Fruit fly (Drosophila melanogaster) whole organism, embryonic: ENCODE data around the gene CG45428.
A peak's percentile ranks its signal among the peaks of the same experiment; 100 is the strongest.

Experiments used
- Atf6 ChIP-seq: fragments of 200-800 bp; sonication (Bioruptor generic); IDR thresholded peaks from 2 replicates; pipeline ENCODE4 v1.3.6; 2022; ENCODE audit warnings: missing biosample characterization, missing genetic modification characterization
- CG10267 ChIP-seq: fragments of 200-800 bp; sonication (Bioruptor generic); optimal IDR thresholded peaks from 2 replicates; lab custom pipeline; 2018; ENCODE audit warnings: missing biosample characterization, mild to moderate bottlenecking, missing genetic modification characterization, moderate library complexity
- CG11085 ChIP-seq: fragments of 200-800 bp; sonication (Bioruptor generic); IDR thresholded peaks from 2 replicates; pipeline ENCODE4 v1.3.6; 2022; ENCODE audit warnings: missing biosample characterization, missing genetic modification characterization
- CG12744 ChIP-seq: fragments of 200-800 bp; sonication (Bioruptor generic); optimal IDR thresholded peaks from 2 replicates; lab custom pipeline; 2016; ENCODE audit warnings: missing biosample characterization, missing genetic modification characterization
- CG14441 ChIP-seq: fragments of 200-800 bp; sonication (Bioruptor generic); IDR thresholded peaks from 2 replicates; pipeline ENCODE4 v1.3.6; 2022; ENCODE audit warnings: missing biosample characterization, missing genetic modification characterization
- CG14667 ChIP-seq: fragments of 200-800 bp; sonication (Bioruptor generic); IDR thresholded peaks from 2 replicates; pipeline ENCODE4 v1.3.6; 2022; ENCODE audit warnings: missing biosample characterization, missing genetic modification characterization
- CG1603 ChIP-seq: fragments of 200-800 bp; sonication (Bioruptor generic); optimal IDR thresholded peaks from 2 replicates; lab custom pipeline; 2019; ENCODE audit warnings: missing biosample characterization, mild to moderate bottlenecking, missing genetic modification characterization, moderate library complexity
- CG30403 ChIP-seq: fragments of 200-800 bp; sonication (Bioruptor generic); optimal IDR thresholded peaks from 3 replicates; lab custom pipeline; 2016; ENCODE audit warnings: missing biosample characterization, missing genetic modification characterization
- CG31388 ChIP-seq: fragments of 200-800 bp; sonication (Bioruptor generic); optimal IDR thresholded peaks from 2 replicates; lab custom pipeline; 2016; ENCODE audit warnings: missing biosample characterization, missing genetic modification characterization
- CG34376 ChIP-seq: fragments of 200-800 bp; sonication (Bioruptor generic); optimal IDR thresholded peaks from 2 replicates; lab custom pipeline; 2018; ENCODE audit warnings: missing biosample characterization, mild to moderate bottlenecking, missing genetic modification characterization
- CG4404 ChIP-seq: fragments of 200-800 bp; sonication (Bioruptor generic); IDR thresholded peaks from 2 replicates; pipeline ENCODE4 v1.3.6; 2022; ENCODE audit warnings: missing biosample characterization, missing genetic modification characterization
- CG7786 ChIP-seq: fragments of 200-800 bp; sonication (Bioruptor generic); optimal IDR thresholded peaks from 2 replicates; lab custom pipeline; 2016; ENCODE audit warnings: missing biosample characterization, missing genetic modification characterization
- CG8924 ChIP-seq: fragments of 200-800 bp; optimal IDR thresholded peaks from 3 replicates; lab custom pipeline; 2019; ENCODE audit warnings: missing biosample characterization, mild to moderate bottlenecking, missing genetic modification characterization, moderate library complexity
- Dek ChIP-seq: fragments of 200-800 bp; sonication (Bioruptor generic); optimal IDR thresholded peaks from 3 replicates; lab custom pipeline; 2019; ENCODE audit warnings: missing biosample characterization, mild to moderate bottlenecking, missing genetic modification characterization, moderate library complexity
- Dip2 ChIP-seq: fragments of 200-800 bp; sonication (Bioruptor generic); IDR thresholded peaks from 2 replicates; pipeline ENCODE4 v1.3.6; 2022; ENCODE audit warnings: missing biosample characterization, missing genetic modification characterization
- E2f1 ChIP-seq: fragments of 200-800 bp; sonication (Bioruptor generic); IDR thresholded peaks from 2 replicates; pipeline ENCODE4 v1.3.6; 2022; ENCODE audit warnings: missing biosample characterization, missing genetic modification characterization
- Gsc ChIP-seq: fragments of 200-800 bp; sonication (Bioruptor generic); IDR thresholded peaks from 2 replicates; pipeline ENCODE4 v1.3.6; 2022; ENCODE audit warnings: missing biosample characterization, missing genetic modification characterization
- HLH4C ChIP-seq: fragments of 200-800 bp; sonication (Bioruptor generic); IDR thresholded peaks from 3 replicates; pipeline ENCODE4 v1.3.6; 2022; ENCODE audit warnings: missing biosample characterization, missing genetic modification characterization; ENCODE audit not compliant: partially characterized antibody
- Lhr ChIP-seq: fragments of 200-800 bp; sonication (Bioruptor generic); optimal IDR thresholded peaks from 3 replicates; lab custom pipeline; 2017; ENCODE audit warnings: mild to moderate bottlenecking, missing biosample characterization, missing genetic modification reagents, missing genetic modification characterization
- MESR4 ChIP-seq: fragments of 200-800 bp; sonication (Bioruptor generic); optimal IDR thresholded peaks from 2 replicates; lab custom pipeline; 2018; ENCODE audit warnings: missing biosample characterization, mild to moderate bottlenecking, missing genetic modification characterization, moderate library complexity
- Med ChIP-seq: fragments of 200-800 bp; sonication (Bioruptor generic); peaks from one replicate; lab custom pipeline; 2016; ENCODE audit warnings: missing biosample characterization, missing genetic modification characterization, mild to moderate bottlenecking, inconsistent platforms, moderate library complexity
- NFAT ChIP-seq: fragments of 200-800 bp; sonication (Bioruptor generic); IDR thresholded peaks from 2 replicates; pipeline ENCODE4 v1.3.6; 2022; ENCODE audit warnings: missing biosample characterization, missing genetic modification characterization
- Neu2 ChIP-seq: fragments of 200-800 bp; sonication (Bioruptor generic); optimal IDR thresholded peaks from 3 replicates; lab custom pipeline; 2016; ENCODE audit warnings: missing biosample characterization, missing genetic modification characterization, borderline replicate concordance
- NfI ChIP-seq: fragments of 200-800 bp; sonication (Bioruptor generic); optimal IDR thresholded peaks from 3 replicates; lab custom pipeline; 2018; ENCODE audit warnings: missing biosample characterization, mild to moderate bottlenecking, missing genetic modification characterization, moderate library complexity
- Side ChIP-seq: fragments of 200-800 bp; sonication (Bioruptor generic); optimal IDR thresholded peaks from 2 replicates; lab custom pipeline; 2016; ENCODE audit warnings: missing biosample characterization, missing genetic modification characterization
- Six4 ChIP-seq: fragments of 200-800 bp; sonication (Bioruptor generic); optimal IDR thresholded peaks from 2 replicates; lab custom pipeline; 2016; ENCODE audit warnings: missing biosample characterization, missing genetic modification characterization
- ac ChIP-seq: fragments of 200-800 bp; sonication (Bioruptor generic); optimal IDR thresholded peaks from 3 replicates; lab custom pipeline; 2017; ENCODE audit warnings: missing biosample characterization, mild to moderate bottlenecking, missing genetic modification characterization
- bsh ChIP-seq, 2 experiments: fragments of 200-800 bp; sonication (Bioruptor generic); optimal IDR thresholded peaks; 2 replicates each; lab custom pipeline; 2017 to 2018; ENCODE audit warnings: mild to moderate bottlenecking in 2 of 2, missing biosample characterization in 2 of 2, missing genetic modification characterization in 2 of 2, moderate library complexity in 1 of 2
- btn ChIP-seq: fragments of 200-800 bp; sonication (Bioruptor generic); optimal IDR thresholded peaks from 2 replicates; lab custom pipeline; 2016; ENCODE audit warnings: missing biosample characterization, missing genetic modification characterization
- chinmo ChIP-seq: fragments of 200-800 bp; sonication (Bioruptor generic); IDR thresholded peaks from 4 replicates; pipeline ENCODE4 v1.3.6; 2022; ENCODE audit warnings: missing biosample characterization, missing genetic modification characterization; ENCODE audit not compliant: partially characterized antibody
- dmrt99B ChIP-seq: fragments of 200-800 bp; sonication (Bioruptor generic); optimal IDR thresholded peaks from 2 replicates; lab custom pipeline; 2018; ENCODE audit warnings: missing biosample characterization, mild to moderate bottlenecking, missing genetic modification characterization, moderate library complexity
- grn ChIP-seq: fragments of 200-800 bp; sonication (Bioruptor generic); optimal IDR thresholded peaks from 3 replicates; lab custom pipeline; 2017; ENCODE audit warnings: missing biosample characterization, missing genetic modification characterization
- gsb ChIP-seq: fragments of 200-800 bp; sonication (Bioruptor generic); IDR thresholded peaks from 2 replicates; pipeline ENCODE4 v1.3.6; 2022; ENCODE audit warnings: missing biosample characterization, missing genetic modification characterization
- lbe ChIP-seq: fragments of 200-800 bp; sonication (Bioruptor generic); optimal IDR thresholded peaks from 2 replicates; lab custom pipeline; 2016; ENCODE audit warnings: missing biosample characterization, mild to moderate bottlenecking, missing genetic modification characterization
- nom ChIP-seq: fragments of 200-800 bp; sonication (Bioruptor generic); optimal IDR thresholded peaks from 2 replicates; lab custom pipeline; 2017; ENCODE audit warnings: missing biosample characterization, missing genetic modification characterization, mild to moderate bottlenecking, moderate library complexity, missing genetic modification reagents
- otp ChIP-seq: fragments of 200-800 bp; sonication (Bioruptor generic); IDR thresholded peaks from 3 replicates; pipeline ENCODE4, ENCODE4 v1.3.6; 2022; ENCODE audit warnings: missing biosample characterization, missing genetic modification characterization
- schlank ChIP-seq: fragments of 200-800 bp; sonication (Bioruptor generic); optimal IDR thresholded peaks from 2 replicates; lab custom pipeline; 2018; ENCODE audit warnings: missing biosample characterization, mild to moderate bottlenecking, missing genetic modification characterization
- slou ChIP-seq: fragments of 200-800 bp; sonication (Bioruptor generic); optimal IDR thresholded peaks from 3 replicates; lab custom pipeline; 2016; ENCODE audit warnings: missing biosample characterization, missing genetic modification characterization
- sug ChIP-seq: fragments of 200-800 bp; optimal IDR thresholded peaks from 2 replicates; lab custom pipeline; 2019; ENCODE audit warnings: missing biosample characterization, mild to moderate bottlenecking, missing genetic modification characterization, moderate library complexity
- tio ChIP-seq: fragments of 200-800 bp; sonication (Bioruptor generic); optimal IDR thresholded peaks from 2 replicates; lab custom pipeline; 2017; ENCODE audit warnings: missing biosample characterization, missing genetic modification characterization, inconsistent platforms
- trh ChIP-seq: fragments of 200-800 bp; sonication (Bioruptor generic); optimal IDR thresholded peaks from 2 replicates; lab custom pipeline; 2016; ENCODE audit warnings: missing biosample characterization, missing genetic modification characterization
- usp ChIP-seq: fragments of >200 bp; optimal IDR thresholded peaks from 2 replicates; lab custom pipeline; 2017; ENCODE audit warnings: missing biosample characterization, missing genetic modification characterization
- z ChIP-seq: fragments of 200-800 bp; sonication (Bioruptor generic); IDR thresholded peaks from 3 replicates; pipeline ENCODE4 v1.3.6; 2022; ENCODE audit warnings: missing biosample characterization, missing genetic modification characterization

The CG45428 gene

DNA sequence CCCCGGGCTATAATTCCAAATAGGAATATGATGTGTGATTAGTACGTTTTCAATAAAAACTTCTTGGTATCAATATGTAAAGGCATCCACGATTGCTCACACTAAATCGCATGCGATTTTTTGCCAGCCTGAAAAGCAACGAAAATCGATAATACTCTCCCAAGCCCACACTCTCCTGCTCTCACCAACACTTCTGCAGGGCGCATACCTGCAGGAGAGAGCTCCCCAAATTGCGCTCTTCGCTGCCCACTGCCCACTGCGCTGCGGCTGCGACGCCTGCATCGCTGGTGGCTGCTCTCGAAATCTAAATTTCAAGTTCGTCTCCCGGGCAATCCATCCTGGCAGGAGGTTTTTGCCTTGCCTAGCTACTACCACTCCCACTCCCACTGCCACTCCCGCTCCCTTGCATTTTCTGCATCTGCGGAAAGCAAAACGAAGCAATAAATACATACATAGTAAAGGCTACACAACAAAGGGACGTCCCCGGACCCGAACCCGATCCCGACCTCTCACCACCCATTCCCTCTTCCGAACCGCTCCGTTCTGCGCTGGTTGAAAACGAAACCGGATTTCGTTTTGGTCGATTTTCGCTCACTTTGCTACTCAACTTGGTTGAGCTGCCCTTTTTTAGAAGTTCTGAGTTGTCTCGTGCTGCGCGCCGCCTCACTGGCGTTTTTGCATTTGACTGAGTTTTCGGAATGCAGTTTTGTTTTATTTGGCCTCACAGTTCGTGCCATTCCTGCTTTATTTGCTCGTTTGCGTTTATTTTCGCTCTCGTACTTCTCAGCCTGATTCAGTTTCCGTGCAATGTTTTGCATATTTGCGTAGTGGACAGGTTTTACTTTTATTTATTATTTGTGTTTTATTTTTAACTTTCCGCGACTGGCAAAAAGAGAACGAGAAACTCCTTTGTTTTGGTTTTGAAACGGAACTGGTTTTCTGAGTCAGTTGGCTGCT, 14.6 kb upstream of the CG45428 start (continued):
- no peak for TF ChIP-seq NFAT (GFP tag; lab: Robert Waterston, UW)
- no peak for TF ChIP-seq slou
- no peak for TF ChIP-seq trh (GFP tag; lab: Kevin White, UChicago)
- TF ChIP-seq z (GFP tag; lab: Robert Waterston, UW) = peak; percentile 74
- no peak for TF ChIP-seq CG7786 (GFP tag; lab: Kevin White, UChicago)
- TF ChIP-seq CG8924 (tag; lab: Kevin White, UChicago) = no peak
- no peak for TF ChIP-seq Side (GFP tag; lab: Kevin White, UChicago)
- TF ChIP-seq CG11085 = no peak
- TF ChIP-seq Six4 = no peak
- no peak for TF ChIP-seq CG12744
- TF ChIP-seq CG34376 = no peak
- no peak for TF ChIP-seq Neu2 (GFP tag; lab: Kevin White, UChicago)
- no peak for TF ChIP-seq grn
- no peak for TF ChIP-seq CG14667 (GFP tag; lab: Robert Waterston, UW)
- TF ChIP-seq CG1603 = no peak
- TF ChIP-seq otp (GFP tag; lab: Robert Waterston, UW) = no peak
- TF ChIP-seq Dip2 = no peak
- TF ChIP-seq lbe (GFP tag; lab: Kevin White, UChicago) = peak; percentile 29
- no peak for TF ChIP-seq sug (tag; lab: Kevin White, UChicago)
- no peak for TF ChIP-seq gsb
- TF ChIP-seq CG14441 (GFP tag; lab: Robert Waterston, UW) = no peak
- TF ChIP-seq CG4404 = no peak
- peak; percentile 98 for TF ChIP-seq nom (GFP tag; lab: Kevin White, UChicago)
- no peak for TF ChIP-seq E2f1
- TF ChIP-seq bsh (GFP tag; optimal IDR thresholded peaks at IDR 0.05; lab: Kevin White, UChicago) = peak in 1 of 2 experiments; percentile 93
- TF ChIP-seq HLH4C = no peak
- TF ChIP-seq tio (GFP tag; lab: Kevin White, UChicago) = no peak
- no peak for TF ChIP-seq Dek
- TF ChIP-seq CG10267 (tag; lab: Kevin White, UChicago) = no peak
- 0 out of 4 replicates have a peak, but pooled peaks have one; percentile 29 for TF ChIP-seq chinmo (GFP tag; lab: Robert Waterston, UW)
- no peak for TF ChIP-seq Gsc (GFP tag; lab: Robert Waterston, UW)
- no peak for TF ChIP-seq Lhr (GFP tag; lab: Kevin White, UChicago)
- TF ChIP-seq CG30403 (GFP tag; lab: Kevin White, UChicago) = no peak
- no peak for TF ChIP-seq NfI (GFP tag; lab: Kevin White, UChicago)
- no peak for TF ChIP-seq CG31388 (GFP tag; lab: Kevin White, UChicago)
- no peak for TF ChIP-seq btn (GFP tag; lab: Kevin White, UChicago)
- TF ChIP-seq Atf6 = no peak
- TF ChIP-seq MESR4 (GFP tag; lab: Kevin White, UChicago) = no peak
- TF ChIP-seq ac (GFP tag; lab: Kevin White, UChicago) = no peak
- no peak for TF ChIP-seq dmrt99B
- TF ChIP-seq usp (GFP tag; lab: Kevin White, UChicago) = no peak
- TF ChIP-seq schlank = no peak
- no peak for TF ChIP-seq Med (GFP tag; lab: Kevin White, UChicago)
